Fruit fly (Drosophila melanogaster) whole organism, embryonic: ENCODE measurements around the gene Gem2.

Source experiments
- CG10267 ChIP-seq: fragments of 200-800 bp; sonication (Bioruptor generic); optimal IDR thresholded peaks from 2 replicates; lab custom pipeline; 2018; ENCODE audit warnings: missing biosample characterization, mild to moderate bottlenecking, missing genetic modification characterization, moderate library complexity
- CG10462 ChIP-seq: fragments of 200-800 bp; sonication (Bioruptor generic); optimal IDR thresholded peaks from 2 replicates; lab custom pipeline; 2016; ENCODE audit warnings: missing biosample characterization, missing genetic modification characterization
- CG11695 ChIP-seq: fragments of 200-800 bp; sonication (Bioruptor generic); IDR thresholded peaks from 3 replicates; pipeline ENCODE4 v1.3.6; 2022; ENCODE audit warnings: missing biosample characterization, missing genetic modification characterization
- CG12236 ChIP-seq: fragments of 200-800 bp; sonication (Bioruptor generic); optimal IDR thresholded peaks from 2 replicates; lab custom pipeline; 2016; ENCODE audit warnings: missing biosample characterization, missing genetic modification characterization
- CG13775 ChIP-seq: fragments of 200-800 bp; sonication (Bioruptor generic); optimal IDR thresholded peaks from 3 replicates; lab custom pipeline; 2017; ENCODE audit warnings: missing biosample characterization, mild to moderate bottlenecking, missing genetic modification characterization
- CG1647 ChIP-seq: fragments of 200-800 bp; sonication (Bioruptor generic); optimal IDR thresholded peaks from 3 replicates; lab custom pipeline; 2016; ENCODE audit warnings: missing biosample characterization, missing genetic modification characterization
- CG16813 ChIP-seq: fragments of 200-800 bp; sonication (Bioruptor generic); IDR thresholded peaks from 3 replicates; pipeline ENCODE4 v1.3.6; 2022; ENCODE audit warnings: missing biosample characterization, missing genetic modification characterization; ENCODE audit not compliant: partially characterized antibody
- CG17385 ChIP-seq: fragments of 200-800 bp; sonication (Bioruptor generic); optimal IDR thresholded peaks from 3 replicates; lab custom pipeline; 2018; ENCODE audit warnings: missing biosample characterization, mild to moderate bottlenecking, missing genetic modification characterization
- CG17612 ChIP-seq: fragments of 200-800 bp; sonication (Bioruptor generic); IDR thresholded peaks from 2 replicates; pipeline ENCODE4 v1.3.6; 2022; ENCODE audit warnings: missing biosample characterization, missing genetic modification characterization
- CG18262 ChIP-seq: fragments of 200-800 bp; optimal IDR thresholded peaks from 3 replicates; lab custom pipeline; 2019; ENCODE audit warnings: missing biosample characterization, mild to moderate bottlenecking, missing genetic modification characterization, moderate library complexity
- CG3407 ChIP-seq: fragments of 200-800 bp; sonication (Bioruptor generic); optimal IDR thresholded peaks from 2 replicates; lab custom pipeline; 2018; ENCODE audit warnings: missing biosample characterization, mild to moderate bottlenecking, missing genetic modification characterization
- CG34422 ChIP-seq: fragments of 200-800 bp; sonication (Bioruptor generic); IDR thresholded peaks from 3 replicates; pipeline ENCODE4 v1.3.6; 2022; ENCODE audit warnings: missing biosample characterization, missing genetic modification characterization
- CG3995 ChIP-seq: fragments of 200-800 bp; sonication (Bioruptor generic); optimal IDR thresholded peaks from 3 replicates; lab custom pipeline; 2016; ENCODE audit warnings: missing biosample characterization, missing genetic modification characterization
- CG4282 ChIP-seq: fragments of 200-800 bp; sonication (Bioruptor generic); optimal IDR thresholded peaks from 2 replicates; lab custom pipeline; 2016; ENCODE audit warnings: missing biosample characterization, missing genetic modification characterization
- CG6272 ChIP-seq: fragments of 200-800 bp; sonication (Bioruptor generic); IDR thresholded peaks from 2 replicates; pipeline ENCODE4 v1.3.6; 2022; ENCODE audit warnings: missing biosample characterization, missing genetic modification characterization
- CG6854 ChIP-seq: fragments of 200-800 bp; sonication (Bioruptor generic); optimal IDR thresholded peaks from 3 replicates; lab custom pipeline; 2017; ENCODE audit warnings: missing biosample characterization, mild to moderate bottlenecking, missing genetic modification characterization
- CG8089 ChIP-seq: fragments of 200-800 bp; sonication (Bioruptor generic); optimal IDR thresholded peaks from 3 replicates; lab custom pipeline; 2016; ENCODE audit warnings: missing biosample characterization, missing genetic modification characterization
- CG9609 ChIP-seq: fragments of 200-800 bp; sonication (Bioruptor generic); optimal IDR thresholded peaks from 3 replicates; lab custom pipeline; 2016; ENCODE audit warnings: missing biosample characterization, missing genetic modification characterization
- D19B ChIP-seq: fragments of 200-800 bp; sonication (Bioruptor generic); optimal IDR thresholded peaks from 2 replicates; lab custom pipeline; 2017; ENCODE audit warnings: missing biosample characterization, mild to moderate bottlenecking, missing genetic modification characterization
- Dip2 ChIP-seq: fragments of 200-800 bp; sonication (Bioruptor generic); IDR thresholded peaks from 2 replicates; pipeline ENCODE4 v1.3.6; 2022; ENCODE audit warnings: missing biosample characterization, missing genetic modification characterization
- Fer3 ChIP-seq: fragments of 200-800 bp; sonication (Bioruptor generic); optimal IDR thresholded peaks from 2 replicates; lab custom pipeline; 2018; ENCODE audit warnings: missing biosample characterization, mild to moderate bottlenecking, missing genetic modification characterization, moderate library complexity
- Gsc ChIP-seq: fragments of 200-800 bp; sonication (Bioruptor generic); IDR thresholded peaks from 2 replicates; pipeline ENCODE4 v1.3.6; 2022; ENCODE audit warnings: missing biosample characterization, missing genetic modification characterization
- HLH4C ChIP-seq: fragments of 200-800 bp; sonication (Bioruptor generic); IDR thresholded peaks from 3 replicates; pipeline ENCODE4 v1.3.6; 2022; ENCODE audit warnings: missing biosample characterization, missing genetic modification characterization; ENCODE audit not compliant: partially characterized antibody
- Kr ChIP-seq: fragments of 200-800 bp; sonication (Bioruptor generic); optimal IDR thresholded peaks from 2 replicates; lab custom pipeline; 2017; ENCODE audit warnings: missing biosample characterization, mild to moderate bottlenecking, missing genetic modification characterization
- Mad ChIP-seq: fragments of 200-800 bp; sonication (Bioruptor generic); optimal IDR thresholded peaks from 2 replicates; lab custom pipeline; 2016; ENCODE audit warnings: missing biosample characterization, missing genetic modification characterization
- Oli ChIP-seq: fragments of 200-800 bp; sonication (Bioruptor generic); optimal IDR thresholded peaks from 2 replicates; lab custom pipeline; 2018; ENCODE audit warnings: missing biosample characterization, mild to moderate bottlenecking, missing genetic modification characterization, moderate library complexity
- Poxn ChIP-seq: fragments of 200-800 bp; sonication (Bioruptor generic); IDR thresholded peaks from 2 replicates; pipeline ENCODE4 v1.3.6; 2022; ENCODE audit warnings: missing biosample characterization, missing genetic modification characterization
- Rfx ChIP-seq: fragments of 200-800 bp; sonication (Bioruptor generic); IDR thresholded peaks from 2 replicates; pipeline ENCODE4 v1.3.6; 2022; ENCODE audit warnings: missing biosample characterization, missing genetic modification characterization
- Sry-β ChIP-seq: fragments of 200-800 bp; sonication (Bioruptor generic); optimal IDR thresholded peaks from 2 replicates; lab custom pipeline; 2018; ENCODE audit warnings: missing biosample characterization, mild to moderate bottlenecking, missing genetic modification characterization, moderate library complexity
- Taf1 ChIP-seq: fragments of 200-800 bp; sonication (Bioruptor generic); IDR thresholded peaks from 2 replicates; pipeline ENCODE4 v1.3.6; 2022; ENCODE audit warnings: missing biosample characterization, missing genetic modification characterization
- danr ChIP-seq: fragments of 200-800 bp; sonication (Bioruptor generic); IDR thresholded peaks from 2 replicates; pipeline ENCODE4 v1.3.6; 2022; ENCODE audit warnings: missing biosample characterization, missing genetic modification characterization
- esg ChIP-seq: fragments of 200-800 bp; sonication (Bioruptor generic); conservative IDR thresholded peaks from 2 replicates; pipeline ENCODE4 v1.3.6; 2022; ENCODE audit warnings: missing biosample characterization, missing genetic modification characterization
- fd96Cb ChIP-seq: fragments of 200-800 bp; sonication (Bioruptor generic); optimal IDR thresholded peaks from 2 replicates; lab custom pipeline; 2018; ENCODE audit warnings: missing biosample characterization, mild to moderate bottlenecking, missing genetic modification characterization, moderate library complexity
- gro ChIP-seq: fragments of 200-800 bp; sonication (Bioruptor generic); optimal IDR thresholded peaks from 2 replicates; lab custom pipeline; 2016; ENCODE audit warnings: missing biosample characterization, missing genetic modification characterization
- hbn ChIP-seq: fragments of 200-800 bp; sonication (Bioruptor generic); IDR thresholded peaks from 2 replicates; pipeline ENCODE4 v1.3.6; 2022; ENCODE audit warnings: missing biosample characterization, missing genetic modification characterization; ENCODE audit not compliant: partially characterized antibody
- ind ChIP-seq: fragments of 200-800 bp; sonication (Bioruptor generic); optimal IDR thresholded peaks from 3 replicates; lab custom pipeline; 2016; ENCODE audit warnings: missing biosample characterization, missing genetic modification characterization
- inv ChIP-seq: fragments of 200-800 bp; sonication (Bioruptor generic); IDR thresholded peaks from 2 replicates; pipeline ENCODE4 v1.3.6; 2022; ENCODE audit warnings: missing biosample characterization, missing genetic modification characterization; ENCODE audit not compliant: partially characterized antibody
- knrl ChIP-seq: fragments of 200-800 bp; sonication (Bioruptor generic); IDR thresholded peaks from 3 replicates; pipeline ENCODE4 v1.3.6; 2022; ENCODE audit warnings: missing biosample characterization, missing genetic modification characterization; ENCODE audit not compliant: partially characterized antibody
- pfk ChIP-seq: fragments of 200-800 bp; sonication (Bioruptor generic); optimal IDR thresholded peaks from 2 replicates; lab custom pipeline; 2018; ENCODE audit warnings: missing biosample characterization, mild to moderate bottlenecking, missing genetic modification characterization, moderate library complexity
- pzg ChIP-seq: fragments of 200-800 bp; sonication (Bioruptor generic); optimal IDR thresholded peaks from 3 replicates; lab custom pipeline; 2018; ENCODE audit warnings: missing biosample characterization, mild to moderate bottlenecking, missing genetic modification characterization, moderate library complexity
- sc ChIP-seq, 3 experiments: fragments of >200 bp in 2 of 3; fragments of 200-800 bp in 1 of 3; sonication (Bioruptor generic) in 1 of 3; optimal IDR thresholded peaks; 2 replicates in 2 of 3; 3 replicates in 1 of 3; lab custom pipeline; 2017; ENCODE audit warnings: mild to moderate bottlenecking in 1 of 3, missing biosample characterization in 1 of 3, missing genetic modification characterization in 1 of 3, missing genetic modification reagents in 1 of 3
- shn ChIP-seq: fragments of 200-800 bp; sonication (Bioruptor generic); optimal IDR thresholded peaks from 3 replicates; lab custom pipeline; 2016; ENCODE audit warnings: missing biosample characterization, missing genetic modification characterization
- slou ChIP-seq: fragments of 200-800 bp; sonication (Bioruptor generic); optimal IDR thresholded peaks from 3 replicates; lab custom pipeline; 2016; ENCODE audit warnings: missing biosample characterization, missing genetic modification characterization
- sqz ChIP-seq: fragments of 200-800 bp; sonication (Bioruptor generic); optimal IDR thresholded peaks from 3 replicates; lab custom pipeline; 2018; ENCODE audit warnings: missing biosample characterization, mild to moderate bottlenecking, missing genetic modification characterization
- stc ChIP-seq: fragments of 200-800 bp; sonication (Bioruptor generic); IDR thresholded peaks from 2 replicates; pipeline ENCODE4 v1.3.6; 2022; ENCODE audit warnings: missing biosample characterization, missing genetic modification characterization
- tap ChIP-seq: fragments of 200-800 bp; optimal IDR thresholded peaks from 3 replicates; lab custom pipeline; 2019; ENCODE audit warnings: missing biosample characterization, mild to moderate bottlenecking, missing genetic modification characterization, moderate library complexity
- vvl ChIP-seq: fragments of 200-800 bp; sonication (Bioruptor generic); IDR thresholded peaks from 2 replicates; pipeline ENCODE4 v1.3.6; 2022; ENCODE audit warnings: missing biosample characterization, missing genetic modification characterization
- zf30C ChIP-seq: fragments of 200-800 bp; sonication (Bioruptor generic); optimal IDR thresholded peaks from 3 replicates; lab custom pipeline; 2018; ENCODE audit warnings: missing biosample characterization, mild to moderate bottlenecking, missing genetic modification characterization

Gene Gem2

DNA sequence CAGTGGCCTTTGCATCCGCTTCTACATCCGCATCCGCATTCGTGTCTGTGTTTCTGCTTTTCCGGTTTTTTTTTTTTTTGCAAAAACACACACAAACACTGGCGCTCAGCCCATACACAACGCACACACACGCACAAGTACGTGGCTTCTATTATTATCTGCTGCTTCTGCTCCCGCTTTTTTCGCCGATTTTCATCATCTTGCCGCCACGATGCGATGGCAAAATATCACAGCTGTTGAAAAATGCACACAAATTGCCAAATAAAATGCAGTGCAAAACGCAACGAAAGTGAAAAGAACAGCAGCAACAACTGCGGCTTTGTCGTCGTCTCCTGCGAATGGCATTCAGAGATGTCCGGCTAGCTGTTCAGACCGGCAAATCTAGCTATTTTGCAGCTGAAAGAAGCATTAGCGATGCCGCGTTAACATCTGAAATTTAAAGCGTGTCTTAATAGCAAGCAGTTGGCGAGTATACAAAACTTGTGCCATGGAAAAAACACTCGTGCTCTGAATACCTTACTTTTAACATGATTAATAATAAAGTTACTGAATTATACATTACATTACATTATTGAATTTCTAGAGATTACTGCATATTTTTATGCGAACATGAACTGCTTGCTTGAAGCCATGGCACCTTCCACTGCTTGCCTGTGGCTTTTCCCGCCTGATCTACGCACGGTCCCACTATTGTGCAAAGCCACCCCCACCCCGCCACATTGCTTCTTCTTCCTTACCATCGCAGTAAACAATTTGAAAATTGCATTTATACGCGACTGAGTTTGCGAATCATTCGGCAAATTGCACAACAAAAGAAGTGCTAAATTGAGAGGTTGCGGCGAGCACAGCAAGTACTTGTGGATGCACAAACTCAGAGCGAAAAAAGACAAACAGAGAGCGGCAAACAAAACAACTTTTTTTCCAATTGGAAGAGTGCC lies 37.4 kb downstream of the Gem2 start, which contains the start of the genes Ugt316A1 and Sfxn2 (continued):
- TF ChIP-seq Oli (tag; lab: Kevin White, UChicago) (peak; percentile 2), CG6854 (GFP tag; lab: Kevin White, UChicago) (no peak), fd96Cb (tag; lab: Kevin White, UChicago) (no peak), Gsc (GFP tag; lab: Robert Waterston, UW) (no peak), CG17612 (no peak), slou (GFP tag; lab: Kevin White, UChicago) (no peak), Taf1 (GFP tag; lab: Robert Waterston, UW) (0 out of 2 replicates have a peak, but pooled peaks have one; percentile 20), Poxn (GFP tag; lab: Robert Waterston, UW) (no peak), Kr (GFP tag; lab: Kevin White, UChicago) (no peak), CG12236 (no peak), Sry-β (GFP tag; lab: Kevin White, UChicago) (peak; percentile 100), inv (GFP tag; lab: Robert Waterston, UW) (no peak), CG1647 (GFP tag; lab: Kevin White, UChicago) (peak; percentile 21), D19B (no peak), CG10462 (GFP tag; lab: Kevin White, UChicago) (no peak), danr (GFP tag; lab: Robert Waterston, UW) (no peak), zf30C (GFP tag; lab: Kevin White, UChicago) (no peak), Dip2 (GFP tag; lab: Robert Waterston, UW) (no peak), CG3407 (GFP tag; lab: Kevin White, UChicago) (peak; percentile 4), CG13775 (GFP tag; lab: Kevin White, UChicago) (peak; percentile 89), ind (GFP tag; lab: Kevin White, UChicago) (peak; percentile 42), CG17385 (peak; percentile 98), Fer3 (tag; lab: Kevin White, UChicago) (peak; percentile 1), gro (GFP tag; lab: Kevin White, UChicago) (no peak), knrl (GFP tag; lab: Robert Waterston, UW) (peak; percentile 70; the same call in 1 of the 3 replicates), shn (no peak), CG34422 (GFP tag; lab: Robert Waterston, UW) (peak; percentile 47), stc (GFP tag; lab: Robert Waterston, UW) (no peak), pfk (GFP tag; lab: Kevin White, UChicago) (no peak), CG18262 (peak; percentile 39), HLH4C (GFP tag; lab: Robert Waterston, UW) (0 out of 3 replicates have a peak, but pooled peaks have one; percentile 51), pzg (peak; percentile 86), hbn (GFP tag; lab: Robert Waterston, UW) (0 out of 2 replicates have a peak, but pooled peaks have one; percentile 13), vvl (GFP tag; lab: Robert Waterston, UW) (0 out of 2 replicates have a peak, but pooled peaks have one; percentile 50), CG3995 (GFP tag; lab: Kevin White, UChicago) (no peak), Rfx (GFP tag; lab: Robert Waterston, UW) (peak; percentile 79), CG9609 (GFP tag; lab: Kevin White, UChicago) (no peak), Mad (peak; percentile 36), CG4282 (GFP tag; lab: Kevin White, UChicago) (no peak), tap (tag; lab: Kevin White, UChicago) (no peak), sc (optimal IDR thresholded peaks at IDR 0.05; lab: Kevin White, UChicago) (no peak), sc (GFP tag; optimal IDR thresholded peaks at IDR 0.05; lab: Kevin White, UChicago) (no peak), sqz (GFP tag; lab: Kevin White, UChicago) (peak; percentile 75), CG10267 (tag; lab: Kevin White, UChicago) (peak; percentile 58), CG16813 (GFP tag; lab: Robert Waterston, UW) (peak; percentile 7; the same call in 1 of the 3 replicates), CG6272 (GFP tag; lab: Robert Waterston, UW) (peak; percentile 45), CG8089 (no peak), esg (GFP tag; lab: Robert Waterston, UW) (no peak), CG11695 (GFP tag; lab: Robert Waterston, UW) (0 out of 3 replicates have a peak, but pooled peaks have one; percentile 22)
